Fruit fly (Drosophila melanogaster) whole organism, embryonic: ENCODE results near the gene CG18213.

Experiments
- Aef1 ChIP-seq: fragments of 200-800 bp; sonication (Bioruptor generic); IDR thresholded peaks from 3 replicates; pipeline ENCODE4 v1.3.6; 2022; ENCODE audit warnings: missing biosample characterization, missing genetic modification characterization
- Atf3 ChIP-seq: fragments of 200-800 bp; sonication (Bioruptor generic); optimal IDR thresholded peaks from 3 replicates; lab custom pipeline; 2016; ENCODE audit warnings: missing biosample characterization, missing genetic modification characterization
- Bdp1 ChIP-seq: fragments of 200-800 bp; sonication (Bioruptor generic); optimal IDR thresholded peaks from 3 replicates; lab custom pipeline; 2016; ENCODE audit warnings: missing biosample characterization, missing genetic modification characterization
- C15 ChIP-seq: fragments of 200-800 bp; sonication (Bioruptor generic); IDR thresholded peaks from 3 replicates; pipeline ENCODE4 v1.3.6; 2022; ENCODE audit warnings: missing biosample characterization, missing genetic modification characterization
- CG10274 ChIP-seq: fragments of 200-800 bp; sonication (Bioruptor generic); optimal IDR thresholded peaks from 3 replicates; lab custom pipeline; 2017; ENCODE audit warnings: missing biosample characterization, mild to moderate bottlenecking, missing genetic modification characterization
- CG12942 ChIP-seq: fragments of 200-800 bp; sonication (Bioruptor generic); optimal IDR thresholded peaks from 3 replicates; lab custom pipeline; 2016; ENCODE audit warnings: missing biosample characterization, missing genetic modification characterization
- CG13424 ChIP-seq: fragments of 200-800 bp; sonication (Bioruptor generic); optimal IDR thresholded peaks from 2 replicates; lab custom pipeline; 2019; ENCODE audit warnings: missing biosample characterization, mild to moderate bottlenecking, missing genetic modification characterization, moderate library complexity
- CG15479 ChIP-seq: fragments of 200-800 bp; sonication (Bioruptor generic); optimal IDR thresholded peaks from 3 replicates; lab custom pipeline; 2019; ENCODE audit warnings: missing biosample characterization, mild to moderate bottlenecking, missing genetic modification characterization, moderate library complexity
- CG1602 ChIP-seq: fragments of 200-800 bp; sonication (Bioruptor generic); optimal IDR thresholded peaks from 3 replicates; lab custom pipeline; 2016; ENCODE audit warnings: missing biosample characterization, missing genetic modification characterization
- CG17186 ChIP-seq: fragments of 200-800 bp; sonication (Bioruptor generic); optimal IDR thresholded peaks from 3 replicates; lab custom pipeline; 2017; ENCODE audit warnings: missing biosample characterization, missing genetic modification reagents, missing genetic modification characterization
- CG2875 ChIP-seq: fragments of 200-800 bp; sonication (Bioruptor generic); optimal IDR thresholded peaks from 2 replicates; lab custom pipeline; 2017; ENCODE audit warnings: missing biosample characterization, mild to moderate bottlenecking, missing genetic modification characterization, missing genetic modification reagents
- CG30020 ChIP-seq: fragments of 200-800 bp; optimal IDR thresholded peaks from 2 replicates; lab custom pipeline; 2019; ENCODE audit warnings: missing biosample characterization, mild to moderate bottlenecking, missing genetic modification characterization, moderate library complexity
- CG34224 ChIP-seq: fragments of 200-800 bp; sonication (Bioruptor generic); IDR thresholded peaks from 3 replicates; pipeline ENCODE4 v1.3.6; 2022; ENCODE audit warnings: missing biosample characterization, missing genetic modification characterization; ENCODE audit not compliant: partially characterized antibody
- CG4328 ChIP-seq: fragments of 200-800 bp; sonication (Bioruptor generic); optimal IDR thresholded peaks from 3 replicates; lab custom pipeline; 2017; ENCODE audit warnings: missing biosample characterization, missing genetic modification reagents, missing genetic modification characterization
- CG4404 ChIP-seq: fragments of 200-800 bp; sonication (Bioruptor generic); IDR thresholded peaks from 2 replicates; pipeline ENCODE4 v1.3.6; 2022; ENCODE audit warnings: missing biosample characterization, missing genetic modification characterization
- CG6254 ChIP-seq: fragments of 200-800 bp; sonication (Bioruptor generic); optimal IDR thresholded peaks from 3 replicates; lab custom pipeline; 2017; ENCODE audit warnings: mild to moderate bottlenecking, missing biosample characterization, missing genetic modification reagents, missing genetic modification characterization
- CG6854 ChIP-seq: fragments of 200-800 bp; sonication (Bioruptor generic); optimal IDR thresholded peaks from 3 replicates; lab custom pipeline; 2017; ENCODE audit warnings: missing biosample characterization, mild to moderate bottlenecking, missing genetic modification characterization
- CG7745 ChIP-seq: fragments of 200-800 bp; sonication (Bioruptor generic); optimal IDR thresholded peaks from 2 replicates; lab custom pipeline; 2018; ENCODE audit warnings: missing biosample characterization, mild to moderate bottlenecking, missing genetic modification characterization, moderate library complexity
- CG7839 ChIP-seq: fragments of 200-800 bp; sonication (Bioruptor generic); optimal IDR thresholded peaks from 3 replicates; lab custom pipeline; 2018; ENCODE audit warnings: missing biosample characterization, mild to moderate bottlenecking, missing genetic modification characterization, moderate library complexity
- CG8281 ChIP-seq: fragments of 200-800 bp; sonication (Bioruptor generic); optimal IDR thresholded peaks from 2 replicates; lab custom pipeline; 2018; ENCODE audit warnings: missing biosample characterization, mild to moderate bottlenecking, missing genetic modification characterization, moderate library complexity
- CG8359 ChIP-seq: fragments of 200-800 bp; sonication (Bioruptor generic); optimal IDR thresholded peaks from 2 replicates; lab custom pipeline; 2017; ENCODE audit warnings: missing biosample characterization, mild to moderate bottlenecking, missing genetic modification characterization, borderline replicate concordance
- CG8924 ChIP-seq: fragments of 200-800 bp; optimal IDR thresholded peaks from 3 replicates; lab custom pipeline; 2019; ENCODE audit warnings: missing biosample characterization, mild to moderate bottlenecking, missing genetic modification characterization, moderate library complexity
- Elba2 ChIP-seq: fragments of 200-800 bp; sonication (Bioruptor generic); optimal IDR thresholded peaks from 3 replicates; lab custom pipeline; 2016; ENCODE audit warnings: missing biosample characterization, missing genetic modification characterization
- HHEX ChIP-seq: fragments of 200-800 bp; sonication (Bioruptor generic); optimal IDR thresholded peaks from 3 replicates; lab custom pipeline; 2017; ENCODE audit warnings: missing biosample characterization, mild to moderate bottlenecking, missing genetic modification characterization, missing genetic modification reagents
- Hsf ChIP-seq: fragments of 200-800 bp; sonication (Bioruptor generic); optimal IDR thresholded peaks from 3 replicates; lab custom pipeline; 2016; ENCODE audit warnings: missing biosample characterization, missing genetic modification characterization
- Lim3 ChIP-seq: fragments of 200-800 bp; sonication (Bioruptor generic); IDR thresholded peaks from 2 replicates; pipeline ENCODE4 v1.3.6; 2022; ENCODE audit warnings: missing biosample characterization, missing genetic modification characterization
- Lpt ChIP-seq: fragments of >200 bp; optimal IDR thresholded peaks from 2 replicates; lab custom pipeline; 2018; ENCODE audit warnings: missing biosample characterization, missing genetic modification characterization
- MTF-1 ChIP-seq: fragments of 200-800 bp; sonication (Bioruptor generic); optimal IDR thresholded peaks from 2 replicates; lab custom pipeline; 2018; ENCODE audit warnings: missing biosample characterization, mild to moderate bottlenecking, missing genetic modification characterization, borderline replicate concordance
- Mrtf ChIP-seq: fragments of 200-800 bp; sonication (Bioruptor generic); IDR thresholded peaks from 3 replicates; pipeline ENCODE4 v1.3.6; 2022; ENCODE audit warnings: missing biosample characterization, missing genetic modification characterization
- Oli ChIP-seq: fragments of 200-800 bp; sonication (Bioruptor generic); optimal IDR thresholded peaks from 2 replicates; lab custom pipeline; 2018; ENCODE audit warnings: missing biosample characterization, mild to moderate bottlenecking, missing genetic modification characterization, moderate library complexity
- PHDP ChIP-seq: fragments of 200-800 bp; sonication (Bioruptor generic); optimal IDR thresholded peaks from 3 replicates; lab custom pipeline; 2018; ENCODE audit warnings: missing biosample characterization, mild to moderate bottlenecking, missing genetic modification characterization, moderate library complexity
- cg ChIP-seq: fragments of 200-800 bp; sonication (Bioruptor generic); optimal IDR thresholded peaks from 3 replicates; lab custom pipeline; 2019; ENCODE audit warnings: missing biosample characterization, mild to moderate bottlenecking, missing genetic modification characterization, moderate library complexity
- dati ChIP-seq: fragments of 200-800 bp; sonication (Bioruptor generic); IDR thresholded peaks from 2 replicates; pipeline ENCODE4 v1.3.6; 2022; ENCODE audit warnings: missing biosample characterization, missing genetic modification characterization
- dmrt11E ChIP-seq: fragments of 200-800 bp; sonication (Bioruptor generic); optimal IDR thresholded peaks from 3 replicates; lab custom pipeline; 2018; ENCODE audit warnings: missing biosample characterization, mild to moderate bottlenecking, missing genetic modification characterization, moderate library complexity
- fd3F ChIP-seq: fragments of 200-800 bp; sonication (Bioruptor generic); optimal IDR thresholded peaks from 2 replicates; lab custom pipeline; 2018; ENCODE audit warnings: missing biosample characterization, mild to moderate bottlenecking, missing genetic modification characterization, moderate library complexity
- fru ChIP-seq: fragments of >200 bp; optimal IDR thresholded peaks from 2 replicates; lab custom pipeline; 2017
- gcm ChIP-seq: fragments of 200-800 bp; sonication (Bioruptor generic); optimal IDR thresholded peaks from 2 replicates; lab custom pipeline; 2019; ENCODE audit warnings: missing biosample characterization, mild to moderate bottlenecking, missing genetic modification characterization, moderate library complexity
- gsb ChIP-seq: fragments of 200-800 bp; sonication (Bioruptor generic); IDR thresholded peaks from 2 replicates; pipeline ENCODE4 v1.3.6; 2022; ENCODE audit warnings: missing biosample characterization, missing genetic modification characterization
- nau ChIP-seq: fragments of 200-800 bp; sonication (Bioruptor generic); optimal IDR thresholded peaks from 3 replicates; lab custom pipeline; 2017; ENCODE audit warnings: missing biosample characterization, mild to moderate bottlenecking, missing genetic modification characterization, missing genetic modification reagents
- nerfin-2 ChIP-seq: fragments of 200-800 bp; sonication (Bioruptor generic); IDR thresholded peaks from 2 replicates; pipeline ENCODE4 v1.3.6; 2022; ENCODE audit warnings: missing biosample characterization, missing genetic modification characterization; ENCODE audit not compliant: partially characterized antibody
- oc ChIP-seq: fragments of 200-800 bp; sonication (Bioruptor generic); optimal IDR thresholded peaks from 2 replicates; lab custom pipeline; 2018; ENCODE audit warnings: missing biosample characterization, mild to moderate bottlenecking, missing genetic modification characterization, moderate library complexity
- odd ChIP-seq: fragments of 200-800 bp; sonication (Bioruptor generic); optimal IDR thresholded peaks from 2 replicates; lab custom pipeline; 2017; ENCODE audit warnings: missing biosample characterization, mild to moderate bottlenecking, missing genetic modification characterization
- ranshi ChIP-seq: fragments of 200-800 bp; sonication (Bioruptor generic); IDR thresholded peaks from 2 replicates; pipeline ENCODE4 v1.3.6; 2022; ENCODE audit warnings: missing biosample characterization, missing genetic modification characterization
- run ChIP-seq: fragments of 200-800 bp; sonication (Bioruptor generic); optimal IDR thresholded peaks from 3 replicates; lab custom pipeline; 2018; ENCODE audit warnings: missing biosample characterization, mild to moderate bottlenecking, missing genetic modification characterization
- scrt ChIP-seq: fragments of 200-800 bp; sonication (Bioruptor generic); optimal IDR thresholded peaks from 2 replicates; lab custom pipeline; 2018; ENCODE audit warnings: missing biosample characterization, mild to moderate bottlenecking, missing genetic modification characterization, moderate library complexity
- tap ChIP-seq: fragments of 200-800 bp; optimal IDR thresholded peaks from 3 replicates; lab custom pipeline; 2019; ENCODE audit warnings: missing biosample characterization, mild to moderate bottlenecking, missing genetic modification characterization, moderate library complexity
- tin ChIP-seq: fragments of 200-800 bp; sonication (Bioruptor generic); optimal IDR thresholded peaks from 3 replicates; lab custom pipeline; 2016; ENCODE audit warnings: missing biosample characterization, missing genetic modification characterization
- twi ChIP-seq: fragments of 200-800 bp; optimal IDR thresholded peaks from 2 replicates; lab custom pipeline; 2019; ENCODE audit warnings: missing biosample characterization, mild to moderate bottlenecking, missing genetic modification characterization, moderate library complexity
- unc-4 ChIP-seq: fragments of 200-800 bp; sonication (Bioruptor generic); IDR thresholded peaks from 2 replicates; pipeline ENCODE4 v1.3.6; 2022; ENCODE audit warnings: missing biosample characterization, missing genetic modification characterization; ENCODE audit not compliant: partially characterized antibody
- zfh1 ChIP-seq: fragments of 200-800 bp; sonication (Bioruptor generic); IDR thresholded peaks from 3 replicates; pipeline ENCODE4 v1.3.6; 2022; ENCODE audit warnings: missing biosample characterization, missing genetic modification characterization

Gene CG18213

DNA sequence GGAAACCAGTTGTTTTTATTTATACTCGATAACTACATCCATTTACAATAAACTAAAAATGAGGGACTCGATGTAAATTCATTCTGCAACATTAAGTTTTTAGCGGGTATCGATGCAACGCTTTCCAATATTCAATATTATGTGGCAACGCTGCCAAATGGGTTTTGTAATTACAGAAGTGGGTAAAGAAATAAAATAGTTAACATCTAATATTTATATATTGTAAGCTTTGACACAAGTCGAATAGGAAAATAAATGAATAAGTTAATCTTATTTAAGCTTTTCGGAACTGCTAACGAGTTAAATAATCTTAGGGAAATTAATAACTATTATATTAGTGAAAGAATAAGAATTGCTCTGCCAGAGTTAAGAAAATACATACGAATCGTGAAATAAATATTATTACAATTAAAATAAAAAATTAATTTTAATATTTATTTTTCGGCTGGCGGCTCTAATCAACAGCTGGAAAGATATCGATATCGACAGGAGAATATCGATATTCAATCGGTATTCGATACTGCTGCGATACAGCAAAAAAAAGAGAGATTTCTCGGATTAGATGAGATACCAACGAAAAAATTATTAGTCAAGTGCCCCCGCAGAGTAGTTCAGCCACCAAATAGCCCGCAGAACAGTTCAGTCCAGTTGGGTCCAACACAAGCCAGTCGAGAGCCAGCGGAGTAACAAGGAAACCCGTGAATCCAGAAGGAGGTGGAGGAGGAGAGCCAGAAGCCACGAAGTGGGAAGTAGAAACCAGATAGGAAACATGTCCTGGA, 45.2 kb upstream of the CG18213 start, which contains the start of gene GckIII (continued):
- peak; percentile 93 for TF ChIP-seq CG34224 (GFP tag; lab: Robert Waterston, UW)
- peak; percentile 91 for TF ChIP-seq unc-4 (GFP tag; lab: Robert Waterston, UW)
- no peak for TF ChIP-seq Bdp1 (GFP tag; lab: Kevin White, UChicago)
- TF ChIP-seq tin (GFP tag; lab: Kevin White, UChicago) = no peak
- no peak for TF ChIP-seq Atf3 (GFP tag; lab: Kevin White, UChicago)
- no peak for TF ChIP-seq Aef1 (GFP tag; lab: Robert Waterston, UW)
- TF ChIP-seq CG17186 (GFP tag; lab: Kevin White, UChicago) = no peak
- TF ChIP-seq ranshi (GFP tag; lab: Robert Waterston, UW) = no peak
- no peak for TF ChIP-seq C15
- TF ChIP-seq Hsf (GFP tag; lab: Kevin White, UChicago) = no peak
- TF ChIP-seq Lpt (GFP tag; lab: Kevin White, UChicago) = no peak
- peak; percentile 16 for TF ChIP-seq CG30020 (tag; lab: Kevin White, UChicago)
- TF ChIP-seq CG8924 = peak; percentile 32
- TF ChIP-seq CG2875 (GFP tag; lab: Kevin White, UChicago) = no peak
- no peak for TF ChIP-seq CG6254 (GFP tag; lab: Kevin White, UChicago)
- TF ChIP-seq dmrt11E = no peak
- TF ChIP-seq CG7839 (tag; lab: Kevin White, UChicago) = no peak
- TF ChIP-seq Elba2 = no peak
- TF ChIP-seq Lim3 (GFP tag; lab: Robert Waterston, UW) = no peak
- no peak for TF ChIP-seq run (tag; lab: Kevin White, UChicago)
- TF ChIP-seq CG12942 (GFP tag; lab: Kevin White, UChicago) = no peak
- no peak for TF ChIP-seq CG8281 (tag; lab: Kevin White, UChicago)
- no peak for TF ChIP-seq CG10274 (GFP tag; lab: Kevin White, UChicago)
- TF ChIP-seq odd (GFP tag; lab: Kevin White, UChicago) = no peak
- peak; percentile 5 for TF ChIP-seq CG7745 (tag; lab: Kevin White, UChicago)
- no peak for TF ChIP-seq fru (lab: Kevin White, UChicago)
- no peak for TF ChIP-seq nau (GFP tag; lab: Kevin White, UChicago)
- TF ChIP-seq MTF-1 (GFP tag; lab: Kevin White, UChicago) = no peak
- no peak for TF ChIP-seq tap
- TF ChIP-seq CG13424 (tag; lab: Kevin White, UChicago) = no peak
- TF ChIP-seq CG4404 = no peak
- TF ChIP-seq CG6854 (GFP tag; lab: Kevin White, UChicago) = no peak
- no peak for TF ChIP-seq twi (tag; lab: Kevin White, UChicago)
- TF ChIP-seq gcm (GFP tag; lab: Kevin White, UChicago) = no peak
- TF ChIP-seq zfh1 (GFP tag; lab: Robert Waterston, UW) = no peak
- no peak for TF ChIP-seq HHEX (GFP tag; lab: Kevin White, UChicago)
- no peak for TF ChIP-seq scrt (GFP tag; lab: Kevin White, UChicago)
- TF ChIP-seq oc (tag; lab: Kevin White, UChicago) = no peak
- TF ChIP-seq dati (GFP tag; lab: Robert Waterston, UW) = no peak
- TF ChIP-seq fd3F (GFP tag; lab: Kevin White, UChicago) = no peak
- no peak for TF ChIP-seq Oli (tag; lab: Kevin White, UChicago)
- peak; percentile 57 for TF ChIP-seq nerfin-2
- no peak for TF ChIP-seq CG1602 (GFP tag; lab: Kevin White, UChicago)
- TF ChIP-seq PHDP (tag; lab: Kevin White, UChicago) = no peak
- TF ChIP-seq Mrtf (GFP tag; lab: Robert Waterston, UW) = no peak
- TF ChIP-seq CG15479 = no peak
- TF ChIP-seq gsb (GFP tag; lab: Robert Waterston, UW) = no peak
- no peak for TF ChIP-seq CG8359
- TF ChIP-seq CG4328 (GFP tag; lab: Kevin White, UChicago) = no peak
- TF ChIP-seq cg (GFP tag; lab: Kevin White, UChicago) = no peak
